Worm (Caenorhabditis elegans) whole organism, L2 larva: ENCODE results near the gene spp-7.
A peak's percentile ranks its signal among the peaks of the same experiment; 100 is the strongest.

ENCODE experiments used
- C34F6.9 ChIP-seq: fragments of 150-350 bp; optimal IDR thresholded peaks from 2 replicates; lab custom pipeline; 2014; ENCODE audit warnings: missing biosample characterization, missing genetic modification characterization
- F13H6.1 ChIP-seq: sonication (generic microtip); optimal IDR thresholded peaks from 2 replicates; lab custom pipeline; 2016; ENCODE audit warnings: missing genetic modification characterization, missing compliant biosample characterization
- R02D3.7 ChIP-seq: fragments of 150-350 bp; optimal IDR thresholded peaks from 2 replicates; lab custom pipeline; 2014; ENCODE audit warnings: missing biosample characterization, missing genetic modification characterization
- Y55F3AM.14 ChIP-seq: fragments of 200-800 bp; sonication (Bioruptor generic); optimal IDR thresholded peaks from 2 replicates; lab custom pipeline; 2018; ENCODE audit warnings: mild to moderate bottlenecking, missing genetic modification characterization, missing compliant biosample characterization
- ZK546.5 ChIP-seq: sonication (generic microtip); optimal IDR thresholded peaks from 2 replicates; lab custom pipeline; 2017; ENCODE audit warnings: missing biosample characterization, missing genetic modification characterization
- alr-1 ChIP-seq: fragments of 150-350 bp; optimal IDR thresholded peaks from 2 replicates; lab custom pipeline; 2014; ENCODE audit warnings: missing biosample characterization, missing genetic modification characterization
- aly-2 ChIP-seq: fragments of 150-350 bp; optimal IDR thresholded peaks from 2 replicates; lab custom pipeline; 2014; ENCODE audit warnings: missing biosample characterization, missing genetic modification characterization
- ama-1 ChIP-seq: fragments of 150-350 bp; optimal IDR thresholded peaks from 2 replicates; lab custom pipeline; 2018; ENCODE audit warnings: inconsistent platforms
- blmp-1 ChIP-seq: sonication (generic microtip); optimal IDR thresholded peaks from 2 replicates; lab custom pipeline; 2017; ENCODE audit warnings: missing genetic modification characterization, mild to moderate bottlenecking, missing compliant biosample characterization, antibody characterized with exemption, moderate library complexity; ENCODE audit not compliant: insufficient read depth
- ceh-16 ChIP-seq: fragments of 150-350 bp; optimal IDR thresholded peaks from 2 replicates; lab custom pipeline; 2014; ENCODE audit warnings: missing biosample characterization, missing genetic modification characterization
- ceh-82 ChIP-seq: fragments of 150-350 bp; optimal IDR thresholded peaks from 2 replicates; lab custom pipeline; 2014; ENCODE audit warnings: missing biosample characterization, missing genetic modification characterization
- crh-2 ChIP-seq: sonication (generic microtip); optimal IDR thresholded peaks from 2 replicates; lab custom pipeline; 2017; ENCODE audit warnings: missing biosample characterization, missing genetic modification characterization
- dmd-4 ChIP-seq: sonication (generic microtip); optimal IDR thresholded peaks from 2 replicates; lab custom pipeline; 2017; ENCODE audit warnings: missing biosample characterization, missing genetic modification characterization
- egl-27 ChIP-seq: sonication (generic microtip); optimal IDR thresholded peaks from 3 replicates; lab custom pipeline; 2017; ENCODE audit warnings: missing biosample characterization, missing genetic modification reagents, missing genetic modification characterization
- elt-1 ChIP-seq: fragments of 150-350 bp; optimal IDR thresholded peaks from 2 replicates; lab custom pipeline; 2014; ENCODE audit warnings: missing biosample characterization, missing genetic modification characterization
- elt-3 ChIP-seq: sonication (generic microtip); optimal IDR thresholded peaks from 2 replicates; lab custom pipeline; 2017; ENCODE audit warnings: missing biosample characterization, missing genetic modification characterization
- fos-1 ChIP-seq: fragments of 150-350 bp; optimal IDR thresholded peaks from 2 replicates; lab custom pipeline; 2014; ENCODE audit warnings: missing biosample characterization, missing genetic modification characterization
- gmeb-1 ChIP-seq: fragments of 150-350 bp; optimal IDR thresholded peaks from 2 replicates; lab custom pipeline; 2014; ENCODE audit warnings: missing biosample characterization, missing genetic modification characterization
- lin-11 ChIP-seq: fragments of 150-350 bp; sonication (generic microtip); optimal IDR thresholded peaks from 2 replicates; lab custom pipeline; 2014; ENCODE audit warnings: missing biosample characterization, missing genetic modification characterization, inconsistent platforms, mixed read lengths
- lin-13 ChIP-seq: fragments of 150-350 bp; optimal IDR thresholded peaks from 2 replicates; lab custom pipeline; 2014; ENCODE audit warnings: missing biosample characterization, missing genetic modification reagents, missing genetic modification characterization
- lin-39 ChIP-seq: fragments of 150-350 bp; optimal IDR thresholded peaks from 2 replicates; lab custom pipeline; 2014; ENCODE audit warnings: missing biosample characterization, missing genetic modification reagents, missing genetic modification characterization
- lsy-2 ChIP-seq, 2 experiments: fragments of 150-350 bp in 1 of 2; sonication (generic microtip) in 1 of 2; optimal IDR thresholded peaks; 2 replicates each; lab custom pipeline; 2014 to 2017; ENCODE audit warnings: missing biosample characterization in 2 of 2, missing genetic modification characterization in 2 of 2
- mab-5 ChIP-seq: fragments of 150-350 bp; optimal IDR thresholded peaks from 2 replicates; lab custom pipeline; 2014; ENCODE audit warnings: missing biosample characterization, missing genetic modification characterization
- mbf-1 ChIP-seq: sonication (generic microtip); optimal IDR thresholded peaks from 2 replicates; lab custom pipeline; 2017; ENCODE audit warnings: missing biosample characterization, missing genetic modification characterization
- mdl-1 ChIP-seq, 2 experiments: fragments of 150-350 bp in 1 of 2; sonication (generic microtip) in 1 of 2; optimal IDR thresholded peaks; 2 replicates each; lab custom pipeline; 2017; ENCODE audit warnings: missing biosample characterization in 2 of 2, missing genetic modification characterization in 2 of 2
- nhr-10 ChIP-seq: sonication (generic microtip); optimal IDR thresholded peaks from 2 replicates; lab custom pipeline; 2017; ENCODE audit warnings: missing biosample characterization, missing genetic modification characterization
- nhr-11 ChIP-seq: fragments of 150-350 bp; optimal IDR thresholded peaks from 2 replicates; lab custom pipeline; 2014; ENCODE audit warnings: missing biosample characterization, missing genetic modification characterization
- nhr-12 ChIP-seq: fragments of 150-350 bp; optimal IDR thresholded peaks from 2 replicates; lab custom pipeline; 2014; ENCODE audit warnings: missing biosample characterization, missing genetic modification characterization
- nhr-129 ChIP-seq: fragments of 150-350 bp; optimal IDR thresholded peaks from 2 replicates; lab custom pipeline; 2014; ENCODE audit warnings: missing biosample characterization, missing genetic modification characterization
- nhr-21 ChIP-seq: fragments of 150-350 bp; optimal IDR thresholded peaks from 2 replicates; lab custom pipeline; 2014; ENCODE audit warnings: missing biosample characterization, missing genetic modification characterization
- nhr-23 ChIP-seq: fragments of 150-350 bp; optimal IDR thresholded peaks from 2 replicates; lab custom pipeline; 2014; ENCODE audit warnings: missing biosample characterization, missing genetic modification reagents, missing genetic modification characterization
- nhr-237 ChIP-seq: fragments of 150-350 bp; optimal IDR thresholded peaks from 2 replicates; lab custom pipeline; 2014; ENCODE audit warnings: missing biosample characterization, missing genetic modification characterization
- nhr-25 ChIP-seq: fragments of 150-350 bp; sonication (generic microtip); optimal IDR thresholded peaks from 3 replicates; lab custom pipeline; 2014; ENCODE audit warnings: missing biosample characterization, missing genetic modification characterization
- nhr-6 ChIP-seq: fragments of 150-350 bp; optimal IDR thresholded peaks from 2 replicates; lab custom pipeline; 2014; ENCODE audit warnings: missing biosample characterization, missing genetic modification characterization
- nhr-77 ChIP-seq: fragments of 150-350 bp; optimal IDR thresholded peaks from 2 replicates; lab custom pipeline; 2014; ENCODE audit warnings: missing biosample characterization, missing genetic modification characterization
- peb-1 ChIP-seq: fragments of 150-350 bp; optimal IDR thresholded peaks from 2 replicates; lab custom pipeline; 2014; ENCODE audit warnings: missing biosample characterization, missing genetic modification characterization
- sem-4 ChIP-seq: fragments of 150-350 bp; optimal IDR thresholded peaks from 2 replicates; lab custom pipeline; 2014; ENCODE audit warnings: missing biosample characterization, missing genetic modification reagents, missing genetic modification characterization
- skn-1 ChIP-seq: sonication (generic microtip); optimal IDR thresholded peaks from 2 replicates; lab custom pipeline; 2017; ENCODE audit warnings: missing biosample characterization, missing genetic modification characterization
- sma-3 ChIP-seq: sonication (generic microtip); optimal IDR thresholded peaks from 2 replicates; lab custom pipeline; 2016; ENCODE audit warnings: missing genetic modification reagents, missing genetic modification characterization, missing compliant biosample characterization
- sma-9 ChIP-seq, 2 experiments: fragments of 150-350 bp in 1 of 2; sonication (generic microtip) in 1 of 2; optimal IDR thresholded peaks; 2 replicates each; lab custom pipeline; 2014 to 2016; ENCODE audit warnings: missing genetic modification characterization in 2 of 2, mild to moderate bottlenecking in 1 of 2, missing biosample characterization in 1 of 2, missing compliant biosample characterization in 1 of 2, missing genetic modification reagents in 1 of 2, moderate library complexity in 1 of 2
- snpc-4 ChIP-seq: fragments of 150-350 bp; optimal IDR thresholded peaks from 2 replicates; lab custom pipeline; 2014; ENCODE audit warnings: missing biosample characterization, missing genetic modification characterization
- unc-39 ChIP-seq: fragments of 150-350 bp; optimal IDR thresholded peaks from 2 replicates; lab custom pipeline; 2014; ENCODE audit warnings: missing biosample characterization, missing genetic modification characterization
- unc-55 ChIP-seq: fragments of 150-350 bp; sonication (generic microtip); optimal IDR thresholded peaks from 3 replicates; lab custom pipeline; 2014; ENCODE audit warnings: missing biosample characterization, missing genetic modification reagents, missing genetic modification characterization
- unc-62 ChIP-seq: fragments of 150-350 bp; optimal IDR thresholded peaks from 2 replicates; lab custom pipeline; 2014; ENCODE audit warnings: missing biosample characterization, missing genetic modification reagents, missing genetic modification characterization
- ztf-1 ChIP-seq: fragments of 200-800 bp; sonication (Bioruptor generic); conservative IDR thresholded peaks from 2 replicates; pipeline ENCODE4 v1.3.6; 2022; ENCODE audit warnings: missing genetic modification characterization, missing compliant biosample characterization
- ztf-11 ChIP-seq: sonication (generic microtip); optimal IDR thresholded peaks from 2 replicates; lab custom pipeline; 2017; ENCODE audit warnings: missing biosample characterization, missing genetic modification characterization
- ztf-4 ChIP-seq: fragments of 150-350 bp; optimal IDR thresholded peaks from 2 replicates; lab custom pipeline; 2014; ENCODE audit warnings: missing biosample characterization, missing genetic modification characterization

spp-7 gene

DNA sequence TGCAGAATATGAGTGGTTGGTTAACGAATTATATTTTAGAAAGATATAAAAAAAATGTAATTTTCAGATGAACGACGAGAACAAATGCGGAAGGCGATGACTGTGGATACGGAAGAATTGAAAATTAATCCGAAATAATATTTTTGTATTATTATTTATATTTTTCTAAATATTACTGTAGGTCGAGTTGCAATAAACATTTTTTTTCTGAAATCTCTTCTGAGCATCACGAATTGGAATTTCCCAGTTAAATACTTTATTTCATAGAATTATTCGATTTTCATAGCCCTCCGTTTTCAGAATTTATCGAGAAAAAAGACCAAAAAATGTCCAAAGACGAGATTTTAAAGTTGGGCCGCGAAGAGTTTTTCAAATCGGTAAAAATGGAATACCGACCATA lies 18.1 kb downstream of the spp-7 start, which contains the start of gene ZK616.2:
Gene ZK616.2, plus strand, starts transcription at position 301 of the 400 bp plus-strand sequence.
- TF ChIP-seq nhr-21 (no peak), lin-39 (tag; lab: Kevin White, UChicago) (no peak), nhr-25 (no peak), nhr-10 (tag; lab: Kevin White, UChicago) (no peak), egl-27 (no peak), ceh-16 (tag; lab: Kevin White, UChicago) (no peak), nhr-237 (no peak), sem-4 (tag; lab: Kevin White, UChicago) (no peak), lsy-2 (tag; optimal IDR thresholded peaks at IDR 0.05; lab: Kevin White, UChicago) (no peak), mdl-1 (tag; optimal IDR thresholded peaks at IDR 0.05; lab: Kevin White, UChicago) (no peak), nhr-11 (tag; lab: Kevin White, UChicago) (no peak), nhr-6 (tag; lab: Kevin White, UChicago) (no peak)

DNA sequence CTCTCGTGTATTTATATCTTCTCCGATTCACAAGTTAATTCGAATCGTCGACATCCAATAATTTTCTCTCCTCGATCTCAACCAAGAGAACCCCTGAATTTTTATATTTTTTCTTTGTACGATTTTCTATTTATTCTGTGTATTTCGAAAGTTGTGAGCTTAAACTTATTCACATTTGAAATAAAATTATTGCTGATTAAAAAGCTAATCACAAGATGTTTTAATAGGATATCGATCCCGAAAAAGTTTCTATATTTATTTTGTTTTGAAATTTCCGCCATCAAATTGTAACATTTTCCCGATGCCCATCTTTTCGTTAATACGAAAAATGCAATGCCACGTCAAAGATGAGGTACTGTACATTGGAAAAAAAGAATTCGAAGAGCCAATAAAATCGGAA lies 18.8 kb downstream of the spp-7 start, which contains the start of gene ZK616.3:
Gene ZK616.3, plus strand, starts transcription at position 301 of the 400 bp plus-strand sequence.
- TF ChIP-seq ztf-11 = no peak
- no peak for TF ChIP-seq nhr-77 (tag; lab: Kevin White, UChicago)
- no peak for TF ChIP-seq crh-2 (tag; lab: Kevin White, UChicago)
- no peak for TF ChIP-seq sem-4 (tag; lab: Kevin White, UChicago)
- no peak for TF ChIP-seq sma-3 (GFP tag; lab: Kevin White, UChicago)
- TF ChIP-seq C34F6.9 (tag; lab: Kevin White, UChicago) = no peak
- TF ChIP-seq, all 48 proteins: peak for 0

DNA sequence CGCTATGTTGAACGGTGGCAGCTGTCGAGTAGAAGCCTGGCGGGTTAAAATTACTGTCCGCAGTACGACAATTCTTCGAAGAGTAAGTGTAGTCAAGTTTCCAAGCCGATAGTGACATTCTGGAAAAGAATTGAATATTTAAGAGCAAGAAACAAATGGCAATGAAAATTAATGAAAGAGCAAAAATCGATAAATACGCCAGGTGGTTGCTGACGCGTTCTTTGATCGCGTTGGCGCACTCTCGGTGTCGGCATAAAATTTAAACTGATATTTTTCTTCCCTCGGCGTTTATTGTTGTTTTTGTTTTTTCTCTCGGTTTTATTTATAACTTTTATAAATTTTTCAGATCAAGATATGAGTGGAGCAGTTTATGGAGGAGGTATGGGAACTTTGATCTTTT lies 20.9 kb downstream of the spp-7 start, which contains the start of the genes perm-3 and swsn-6:
Gene perm-3, minus strand, starts transcription at position 118 of the 400 bp plus-strand sequence.
Gene swsn-6, plus strand, starts transcription at position 347 of the 400 bp plus-strand sequence.
- peak; percentile 49 for TF ChIP-seq blmp-1 (tag; lab: Kevin White, UChicago)
- no peak for TF ChIP-seq elt-1 (tag; lab: Kevin White, UChicago)
- no peak for TF ChIP-seq elt-3 (tag; lab: Kevin White, UChicago)
- no peak for TF ChIP-seq ztf-4
- no peak for TF ChIP-seq peb-1
- TF ChIP-seq egl-27 = peak; percentile 70
- TF ChIP-seq nhr-21 = peak; percentile 51
- TF ChIP-seq aly-2 = no peak
- no peak for TF ChIP-seq ama-1 (lab: Kevin White, UChicago)
- no peak for TF ChIP-seq unc-39 (tag; lab: Kevin White, UChicago)
- no peak for TF ChIP-seq lin-39 (tag; lab: Kevin White, UChicago)
- TF ChIP-seq fos-1 (tag; lab: Kevin White, UChicago) = peak; percentile 60
- TF ChIP-seq R02D3.7 (tag; lab: Kevin White, UChicago) = peak; percentile 25
- no peak for TF ChIP-seq dmd-4 (tag; lab: Kevin White, UChicago)
- peak; percentile 69 for TF ChIP-seq sma-3 (GFP tag; lab: Kevin White, UChicago)
- TF ChIP-seq skn-1 (tag; lab: Kevin White, UChicago) = peak; percentile 16
- TF ChIP-seq mbf-1 (tag; lab: Kevin White, UChicago) = no peak
- peak; percentile 55 for TF ChIP-seq lin-11 (tag; lab: Kevin White, UChicago)
- TF ChIP-seq nhr-10 (tag; lab: Kevin White, UChicago) = peak; percentile 74
- peak; percentile 77 for TF ChIP-seq lin-13
- no peak for TF ChIP-seq nhr-237
- peak; percentile 90 for TF ChIP-seq C34F6.9 (tag; lab: Kevin White, UChicago)
- no peak for TF ChIP-seq nhr-11 (tag; lab: Kevin White, UChicago)
- TF ChIP-seq crh-2 (tag; lab: Kevin White, UChicago) = peak; percentile 83
- TF ChIP-seq mab-5 (tag; lab: Kevin White, UChicago) = peak; percentile 83
- TF ChIP-seq nhr-129 (tag; lab: Kevin White, UChicago) = peak; percentile 60
- no peak for TF ChIP-seq mdl-1 (tag; optimal IDR thresholded peaks at IDR 0.05; lab: Kevin White, UChicago)
- TF ChIP-seq nhr-6 (tag; lab: Kevin White, UChicago) = peak; percentile 63
- TF ChIP-seq sem-4 (tag; lab: Kevin White, UChicago) = peak; percentile 67
- TF ChIP-seq gmeb-1 (tag; lab: Kevin White, UChicago) = peak; percentile 85
- TF ChIP-seq ceh-16 (tag; lab: Kevin White, UChicago) = peak; percentile 66
- TF ChIP-seq nhr-23 (tag; lab: Kevin White, UChicago) = no peak
- peak; percentile 77 for TF ChIP-seq F13H6.1
- no peak for TF ChIP-seq alr-1 (tag; lab: Kevin White, UChicago)
- TF ChIP-seq ztf-1 (GFP tag; lab: Robert Waterston, UW) = no peak
- no peak for TF ChIP-seq Y55F3AM.14 (GFP tag; lab: Kevin White, UChicago)
- peak; percentile 74 for TF ChIP-seq nhr-25
- TF ChIP-seq unc-62 (GFP tag; lab: Kevin White, UChicago) = no peak
- TF ChIP-seq lsy-2 (tag; optimal IDR thresholded peaks at IDR 0.05; lab: Kevin White, UChicago) = peak; percentile 87 to 92
- peak; percentile 90 for TF ChIP-seq unc-55
- peak; percentile 25 for TF ChIP-seq ZK546.5 (tag; lab: Kevin White, UChicago)
- peak; percentile 64 for TF ChIP-seq snpc-4 (tag; lab: Kevin White, UChicago)
- no peak for TF ChIP-seq nhr-77 (tag; lab: Kevin White, UChicago)
- TF ChIP-seq ztf-11 = no peak
- no peak for TF ChIP-seq nhr-12
- TF ChIP-seq ceh-82 (tag; lab: Kevin White, UChicago) = no peak
- TF ChIP-seq sma-9 (GFP tag; optimal IDR thresholded peaks at IDR 0.05; lab: Kevin White, UChicago) = peak; percentile 84
- TF ChIP-seq sma-9 (tag; optimal IDR thresholded peaks at IDR 0.05; lab: Kevin White, UChicago) = no peak
